Worm (Caenorhabditis elegans): ENCODE measurements around the gene lrx-1.

ce11 chrV:12233425-12233824 lies 18.9 kb upstream of the lrx-1 start:
- TF ChIP-seq him-1 (tag; optimal IDR thresholded peaks at IDR 0.05), result no peak
- no peak for TF ChIP-seq dao-5 (tag; optimal IDR thresholded peaks at IDR 0.05)
- no peak for TF ChIP-seq W03F9.2 (tag; optimal IDR thresholded peaks at IDR 0.05)

Measured in whole organism, L4/young adult.